Worm (Caenorhabditis elegans): ENCODE results near the gene F57A8.6.

DNA sequence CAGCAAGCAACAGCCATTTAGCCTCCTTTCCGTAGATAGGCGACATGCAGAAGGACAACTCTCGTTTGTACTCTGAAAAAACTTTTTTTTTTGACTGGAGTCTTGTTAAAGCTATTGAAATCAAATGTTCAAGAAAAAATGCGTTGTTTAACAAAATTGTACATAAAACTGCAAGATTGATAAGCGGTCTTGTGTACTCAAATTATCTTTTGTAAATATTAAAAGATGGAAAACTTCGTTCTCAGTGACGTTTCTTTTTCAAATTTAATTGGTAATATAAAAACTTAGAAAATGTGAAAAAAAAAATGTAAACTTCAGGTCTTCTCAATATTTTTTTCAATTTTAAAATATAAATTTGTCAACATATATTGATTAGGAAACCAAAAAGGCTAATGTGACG, 37.4 kb upstream of the F57A8.6 start:
- TF ChIP-seq atf-7 (tag; optimal IDR thresholded peaks at IDR 0.05) (no peak), ceh-79 (tag; optimal IDR thresholded peaks at IDR 0.05) (no peak), lir-1 (GFP tag; conservative IDR thresholded peaks at IDR 0.05) (no peak), snpc-4 (GFP tag; optimal IDR thresholded peaks at IDR 0.05) (no peak), snpc-4 (tag; optimal IDR thresholded peaks at IDR 0.05) (no peak), B0019.2 (GFP tag; conservative IDR thresholded peaks at IDR 0.05) (no peak)

Measured in whole organism, young adult.